Worm (Caenorhabditis elegans) whole organism, L2 larva: ENCODE measurements around the gene Y43F8B.10.

Experiments used
- alr-1 ChIP-seq: fragments of 150-350 bp; optimal IDR thresholded peaks from 2 replicates; lab custom pipeline; 2014; ENCODE audit warnings: missing biosample characterization, missing genetic modification characterization
- nhr-237 ChIP-seq: fragments of 150-350 bp; optimal IDR thresholded peaks from 2 replicates; lab custom pipeline; 2014; ENCODE audit warnings: missing biosample characterization, missing genetic modification characterization
- snpc-4 ChIP-seq: fragments of 150-350 bp; optimal IDR thresholded peaks from 2 replicates; lab custom pipeline; 2014; ENCODE audit warnings: missing biosample characterization, missing genetic modification characterization
- zag-1 ChIP-seq: fragments of 150-350 bp; optimal IDR thresholded peaks from 2 replicates; lab custom pipeline; 2014; ENCODE audit warnings: missing biosample characterization, missing genetic modification characterization
- ztf-11 ChIP-seq: sonication (generic microtip); optimal IDR thresholded peaks from 2 replicates; lab custom pipeline; 2017; ENCODE audit warnings: missing biosample characterization, missing genetic modification characterization

ce11 chrV:19430351-19430913 lies 43.8 kb upstream of the Y43F8B.10 start:
- TF ChIP-seq nhr-237 (tag; lab: Kevin White, UChicago) (no peak), ztf-11 (tag; lab: Kevin White, UChicago) (no peak), zag-1 (tag; lab: Kevin White, UChicago) (no peak), alr-1 (tag; lab: Kevin White, UChicago) (no peak), snpc-4 (tag; lab: Kevin White, UChicago) (no peak)
